Fruit fly (Drosophila melanogaster): ENCODE data around the gene FER.

Gene FER

DNA sequence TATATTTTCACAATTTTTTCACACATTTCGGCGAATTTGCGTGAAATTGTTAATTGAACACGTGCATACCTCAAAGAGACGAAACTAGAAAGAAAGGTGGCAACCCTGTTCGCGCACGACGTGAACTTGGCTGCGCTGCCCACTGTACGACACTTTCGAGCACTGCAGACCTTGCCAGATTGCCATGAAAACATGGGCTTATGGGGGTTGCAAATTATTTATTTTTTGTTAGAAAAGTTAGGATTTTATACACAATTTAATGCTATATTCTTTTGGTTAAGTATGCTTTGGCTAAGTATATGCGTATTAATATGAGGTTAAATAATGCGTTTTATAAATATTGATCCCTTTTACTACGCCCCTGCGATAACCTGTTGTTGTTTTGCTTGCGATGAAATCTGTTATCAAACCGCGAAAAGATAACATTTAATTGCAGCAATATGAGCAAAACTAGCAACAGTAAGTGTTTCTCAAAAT lies 6.8 kb upstream of the FER start, which contains the start of the genes RpL34b and CG8132 (continued):
- TF ChIP-seq ken (GFP tag; IDR thresholded peaks at IDR 0.05), result peak; percentile 98
- peak; percentile 96 for TF ChIP-seq CG9727 (GFP tag; optimal IDR thresholded peaks at IDR 0.05)
- TF ChIP-seq sima (GFP tag; optimal IDR thresholded peaks at IDR 0.05), result peak; percentile 75
- peak; percentile 93 for TF ChIP-seq CG7556 (GFP tag; optimal IDR thresholded peaks at IDR 0.05)
- peak; percentile 88 for TF ChIP-seq Poxn (GFP tag; IDR thresholded peaks at IDR 0.05)
- peak; percentile 60 for TF ChIP-seq CG14965 (GFP tag; optimal IDR thresholded peaks at IDR 0.05; ENCODE audit: borderline replicate concordance)
- peak; percentile 94 to 97 for TF ChIP-seq chif (GFP tag; optimal IDR thresholded peaks at IDR 0.05)
- peak; percentile 96 for TF ChIP-seq schlank (tag; optimal IDR thresholded peaks at IDR 0.05)
- TF ChIP-seq CG31365 (tag; optimal IDR thresholded peaks at IDR 0.05), result peak; percentile 73
- peak; percentile 96 for TF ChIP-seq CG12299 (tag; optimal IDR thresholded peaks at IDR 0.05)
- peak; percentile 96 for TF ChIP-seq Xrp1 (GFP tag; IDR thresholded peaks at IDR 0.05)
- TF ChIP-seq pita (GFP tag; optimal IDR thresholded peaks at IDR 0.05), result no peak
- TF ChIP-seq CG8765 (GFP tag; IDR thresholded peaks at IDR 0.05), result peak; percentile 89
- TF ChIP-seq CG9609 (GFP tag; optimal IDR thresholded peaks at IDR 0.05), result peak; percentile 96
- TF ChIP-seq mirr (GFP tag; optimal IDR thresholded peaks at IDR 0.05), result peak; percentile 98
- peak; percentile 97 for TF ChIP-seq pho (GFP tag; optimal IDR thresholded peaks at IDR 0.05)
- TF ChIP-seq CG9797 (GFP tag; optimal IDR thresholded peaks at IDR 0.05), result peak; percentile 59
- peak; percentile 99 for TF ChIP-seq CG10543 (GFP tag; optimal IDR thresholded peaks at IDR 0.05)
- TF ChIP-seq Opbp (GFP tag; IDR thresholded peaks at IDR 0.05; ENCODE audit: partially characterized antibody), result peak; percentile 100
- TF ChIP-seq Hsf (GFP tag; optimal IDR thresholded peaks at IDR 0.05), result peak; percentile 97
- TF ChIP-seq dan (GFP tag; IDR thresholded peaks at IDR 0.05), result peak; percentile 76
- TF ChIP-seq slou (GFP tag; optimal IDR thresholded peaks at IDR 0.05), result peak; percentile 95
- TF ChIP-seq esg (GFP tag; conservative IDR thresholded peaks at IDR 0.05), result peak; percentile 87
- peak; percentile 98 for TF ChIP-seq slbo (GFP tag; IDR thresholded peaks at IDR 0.05)
- peak; percentile 93 for TF ChIP-seq ranshi (GFP tag; IDR thresholded peaks at IDR 0.05)
- TF ChIP-seq Ets65A (GFP tag), result peak; percentile 100
- peak; percentile 94 for TF ChIP-seq CrebB (tag; optimal IDR thresholded peaks at IDR 0.05)
- TF ChIP-seq sr (GFP tag; IDR thresholded peaks at IDR 0.05), result peak; percentile 92
- peak; percentile 55 for TF ChIP-seq btn (GFP tag; optimal IDR thresholded peaks at IDR 0.05)
- TF ChIP-seq CG5245 (GFP tag; optimal IDR thresholded peaks at IDR 0.05), result peak; percentile 88
- TF ChIP-seq CG1792 (GFP tag; optimal IDR thresholded peaks at IDR 0.05), result peak; percentile 93
- TF ChIP-seq Dfd (GFP tag; optimal IDR thresholded peaks at IDR 0.05), result no peak
- TF ChIP-seq dimm (GFP tag; IDR thresholded peaks at IDR 0.05), result peak; percentile 50
- TF ChIP-seq CG7271 (tag; optimal IDR thresholded peaks at IDR 0.05), result peak; percentile 86
- TF ChIP-seq HmgD (GFP tag; optimal IDR thresholded peaks at IDR 0.05), result peak; percentile 93
- peak; percentile 85 for TF ChIP-seq CG6854 (GFP tag; optimal IDR thresholded peaks at IDR 0.05)
- TF ChIP-seq jumu (GFP tag; optimal IDR thresholded peaks at IDR 0.05), result peak; percentile 97
- TF ChIP-seq E2f1 (GFP tag; IDR thresholded peaks at IDR 0.05), result peak; percentile 93
- peak; percentile 90 for TF ChIP-seq gce (GFP tag; IDR thresholded peaks at IDR 0.05)
- no peak; the same call in 1 of the 2 replicates for TF ChIP-seq crol (GFP tag; IDR thresholded peaks at IDR 0.05)
- TF ChIP-seq ERR (GFP tag; optimal IDR thresholded peaks at IDR 0.05), result peak; percentile 91
- TF ChIP-seq CG8944 (GFP tag; optimal IDR thresholded peaks at IDR 0.05), result peak; percentile 95
- peak; percentile 86 for TF ChIP-seq CG12236 (GFP tag; optimal IDR thresholded peaks at IDR 0.05)
- TF ChIP-seq fu2 (GFP tag; optimal IDR thresholded peaks at IDR 0.05), result peak; percentile 95
- TF ChIP-seq h (optimal IDR thresholded peaks at IDR 0.05), result no peak
- no peak for TF ChIP-seq nau (GFP tag; optimal IDR thresholded peaks at IDR 0.05)
- peak; percentile 81 for TF ChIP-seq Nf-YB (GFP tag; optimal IDR thresholded peaks at IDR 0.05)

Data from whole organism, embryonic.